Worm (Caenorhabditis elegans) whole organism, L4 larva: Measurements from ENCODE around the gene acdh-12.

Experiments used
- F49E8.2 ChIP-seq: sonication (generic microtip); optimal IDR thresholded peaks from 2 replicates; lab custom pipeline; 2016; ENCODE audit warnings: missing compliant biosample characterization, mild to moderate bottlenecking, missing genetic modification characterization, borderline replicate concordance
- T20F7.1 ChIP-seq: fragments of 200-800 bp; sonication (Bioruptor generic); optimal IDR thresholded peaks from 2 replicates; lab custom pipeline; 2018; ENCODE audit warnings: mild to moderate bottlenecking, missing genetic modification characterization, missing compliant biosample characterization
- T26A8.4 ChIP-seq: fragments of 200-800 bp; sonication (Bioruptor generic); IDR thresholded peaks from 2 replicates; pipeline ENCODE4 v1.3.6; 2022; ENCODE audit warnings: missing genetic modification characterization, missing compliant biosample characterization
- Y105C5A.15 ChIP-seq: fragments of 200-800 bp; sonication (Bioruptor generic); IDR thresholded peaks from 2 replicates; pipeline ENCODE4 v1.3.6; 2022; ENCODE audit warnings: missing genetic modification characterization, missing compliant biosample characterization
- Y75B8A.6 ChIP-seq: fragments of 200-800 bp; sonication (Bioruptor generic); IDR thresholded peaks from 2 replicates; pipeline ENCODE4 v1.3.6; 2022; ENCODE audit warnings: missing genetic modification reagents, missing genetic modification characterization, missing compliant biosample characterization
- ZK546.5 ChIP-seq, 2 experiments: sonication (generic microtip); optimal IDR thresholded peaks; 2 replicates each; lab custom pipeline; 2017; ENCODE audit warnings: missing biosample characterization in 2 of 2, missing genetic modification characterization in 2 of 2
- aly-2 ChIP-seq: sonication (generic microtip); optimal IDR thresholded peaks from 2 replicates; lab custom pipeline; 2018; ENCODE audit warnings: missing biosample characterization, missing genetic modification characterization
- ama-1 ChIP-seq: fragments of 150-350 bp; optimal IDR thresholded peaks from 2 replicates; lab custom pipeline; 2014; ENCODE audit warnings: inconsistent platforms, mixed read lengths
- ceh-28 ChIP-seq: fragments of 150-350 bp; optimal IDR thresholded peaks from 2 replicates; lab custom pipeline; 2014; ENCODE audit warnings: missing biosample characterization, missing genetic modification reagents, missing genetic modification characterization
- ceh-32 ChIP-seq: sonication (generic microtip); optimal IDR thresholded peaks from 2 replicates; lab custom pipeline; 2016; ENCODE audit warnings: mild to moderate bottlenecking, missing genetic modification characterization, missing compliant biosample characterization; ENCODE audit not compliant: poor library complexity
- ceh-82 ChIP-seq: sonication (generic microtip); optimal IDR thresholded peaks from 2 replicates; lab custom pipeline; 2017; ENCODE audit warnings: missing biosample characterization, missing genetic modification characterization
- daf-16 ChIP-seq, 3 experiments: sonication (generic microtip); optimal IDR thresholded peaks; 2 replicates each; lab custom pipeline; 2016 to 2017; ENCODE audit warnings: missing genetic modification characterization in 3 of 3, missing genetic modification reagents in 3 of 3, mild to moderate bottlenecking in 2 of 3, missing compliant biosample characterization in 2 of 3, missing biosample characterization in 1 of 3, moderate library complexity in 1 of 3
- daf-8 ChIP-seq: fragments of 200-800 bp; sonication (Bioruptor generic); IDR thresholded peaks from 2 replicates; pipeline ENCODE4 v1.3.6; 2022; ENCODE audit warnings: missing genetic modification characterization, missing compliant biosample characterization
- dmd-8 ChIP-seq: fragments of 200-800 bp; sonication (Bioruptor generic); IDR thresholded peaks from 2 replicates; pipeline ENCODE4 v1.3.6; 2022; ENCODE audit warnings: missing genetic modification characterization, missing compliant biosample characterization
- duxl-1 ChIP-seq: sonication (generic microtip); optimal IDR thresholded peaks from 2 replicates; lab custom pipeline; 2016; ENCODE audit warnings: mild to moderate bottlenecking, missing genetic modification characterization, moderate library complexity, missing compliant biosample characterization; ENCODE audit not compliant: poor library complexity
- egl-27 ChIP-seq: sonication (generic microtip); optimal IDR thresholded peaks from 3 replicates; lab custom pipeline; 2017; ENCODE audit warnings: missing biosample characterization, missing genetic modification reagents, missing genetic modification characterization
- gei-8 ChIP-seq: fragments of 200-800 bp; sonication (Bioruptor generic); optimal IDR thresholded peaks from 2 replicates; lab custom pipeline; 2018; ENCODE audit warnings: mild to moderate bottlenecking, missing genetic modification characterization, missing compliant biosample characterization
- hlh-11 ChIP-seq: fragments of 200-800 bp; sonication (Bioruptor generic); optimal IDR thresholded peaks from 2 replicates; lab custom pipeline; 2018; ENCODE audit warnings: mild to moderate bottlenecking, missing genetic modification characterization, missing compliant biosample characterization
- hlh-30 ChIP-seq: sonication (generic microtip); optimal IDR thresholded peaks from 2 replicates; lab custom pipeline; 2017; ENCODE audit warnings: antibody characterized with exemption, mild to moderate bottlenecking, missing genetic modification characterization, missing compliant biosample characterization; ENCODE audit not compliant: insufficient read depth
- hmg-1.1 ChIP-seq: fragments of 200-800 bp; sonication (Bioruptor generic); IDR thresholded peaks from 2 replicates; pipeline ENCODE4 v1.3.6; 2022; ENCODE audit warnings: missing genetic modification reagents, missing genetic modification characterization, missing compliant biosample characterization
- lin-29 ChIP-seq: fragments of 200-800 bp; sonication (Bioruptor generic); IDR thresholded peaks from 2 replicates; pipeline ENCODE4 v1.3.6; 2022; ENCODE audit warnings: missing genetic modification reagents, missing genetic modification characterization, missing compliant biosample characterization
- lin-38 ChIP-seq: fragments of 200-800 bp; sonication (Bioruptor generic); IDR thresholded peaks from 2 replicates; pipeline ENCODE4 v1.3.6; 2022; ENCODE audit warnings: missing genetic modification reagents, missing genetic modification characterization, missing compliant biosample characterization
- lin-39 ChIP-seq: fragments of 150-350 bp; optimal IDR thresholded peaks from 2 replicates; lab custom pipeline; 2014; ENCODE audit warnings: missing biosample characterization, missing genetic modification reagents, missing genetic modification characterization
- lir-3 ChIP-seq: sonication (generic microtip); optimal IDR thresholded peaks from 2 replicates; lab custom pipeline; 2016; ENCODE audit warnings: mild to moderate bottlenecking, missing genetic modification characterization, missing compliant biosample characterization
- lsy-2 ChIP-seq, 2 experiments: fragments of 150-350 bp in 1 of 2; sonication (generic microtip) in 1 of 2; optimal IDR thresholded peaks; 2 replicates each; lab custom pipeline; 2014 to 2017; ENCODE audit warnings: missing biosample characterization in 2 of 2, missing genetic modification characterization in 2 of 2
- mes-2 ChIP-seq: sonication (generic microtip); optimal IDR thresholded peaks from 2 replicates; lab custom pipeline; 2016; ENCODE audit warnings: missing genotype, mild to moderate bottlenecking, missing genetic modification characterization, missing compliant biosample characterization; ENCODE audit not compliant: poor library complexity, severe bottlenecking
- mxl-2 ChIP-seq: fragments of 200-800 bp; sonication (Bioruptor generic); conservative IDR thresholded peaks from 2 replicates; pipeline ENCODE4 v1.3.6; 2022; ENCODE audit warnings: missing genetic modification reagents, missing genetic modification characterization, missing compliant biosample characterization
- nhr-10 ChIP-seq: fragments of 150-350 bp; optimal IDR thresholded peaks from 2 replicates; lab custom pipeline; 2014; ENCODE audit warnings: missing biosample characterization, missing genetic modification characterization
- nhr-237 ChIP-seq: sonication (generic microtip); optimal IDR thresholded peaks from 2 replicates; lab custom pipeline; 2017; ENCODE audit warnings: missing biosample characterization, missing genetic modification characterization
- nhr-25 ChIP-seq: sonication (generic microtip); optimal IDR thresholded peaks from 2 replicates; lab custom pipeline; 2017; ENCODE audit warnings: missing genetic modification characterization, mild to moderate bottlenecking, missing compliant biosample characterization, antibody characterized with exemption, moderate library complexity, borderline replicate concordance; ENCODE audit not compliant: insufficient read depth
- nhr-41 ChIP-seq: fragments of 200-800 bp; sonication (Bioruptor generic); IDR thresholded peaks from 2 replicates; pipeline ENCODE4 v1.3.6; 2022; ENCODE audit warnings: missing genetic modification reagents, missing genetic modification characterization, missing compliant biosample characterization
- nhr-42 ChIP-seq: fragments of 200-800 bp; sonication (Bioruptor generic); IDR thresholded peaks from 2 replicates; pipeline ENCODE4 v1.3.6; 2022; ENCODE audit warnings: missing genetic modification characterization, missing compliant biosample characterization
- nhr-48 ChIP-seq: sonication (generic microtip); optimal IDR thresholded peaks from 2 replicates; lab custom pipeline; 2016; ENCODE audit warnings: mild to moderate bottlenecking, missing genetic modification characterization, missing compliant biosample characterization
- nhr-76 ChIP-seq: fragments of 150-350 bp; optimal IDR thresholded peaks from 2 replicates; lab custom pipeline; 2014; ENCODE audit warnings: missing biosample characterization, missing genetic modification characterization
- pha-4 ChIP-seq, 2 experiments: fragments of 150-350 bp in 1 of 2; fragments of 200-800 bp in 1 of 2; sonication (Bioruptor generic) in 1 of 2; IDR thresholded peaks in 1 of 2; optimal IDR thresholded peaks in 1 of 2; 2 replicates each; pipeline versions ENCODE4 v1.3.6 to Lab custom; 2014 to 2022; ENCODE audit warnings: missing genetic modification characterization in 2 of 2, missing genetic modification reagents in 2 of 2, missing biosample characterization in 1 of 2, missing compliant biosample characterization in 1 of 2
- php-3 ChIP-seq: fragments of 200-800 bp; sonication (Bioruptor generic); IDR thresholded peaks from 2 replicates; pipeline ENCODE4 v1.3.6; 2022; ENCODE audit warnings: missing genetic modification reagents, missing genetic modification characterization, missing compliant biosample characterization
- set-16 ChIP-seq: fragments of 200-800 bp; sonication (Bioruptor generic); IDR thresholded peaks from 2 replicates; pipeline ENCODE4 v1.3.6; 2022; ENCODE audit warnings: missing genetic modification reagents, missing genetic modification characterization, missing compliant biosample characterization
- spr-1 ChIP-seq: sonication (generic microtip); optimal IDR thresholded peaks from 2 replicates; lab custom pipeline; 2016; ENCODE audit warnings: mild to moderate bottlenecking, missing genetic modification characterization, missing compliant biosample characterization
- tag-97 ChIP-seq: fragments of 200-800 bp; sonication (Bioruptor generic); IDR thresholded peaks from 2 replicates; pipeline ENCODE4 v1.3.6; 2022; ENCODE audit warnings: missing genetic modification characterization, missing compliant biosample characterization
- tra-1 ChIP-seq: fragments of 200-800 bp; sonication (Bioruptor generic); IDR thresholded peaks from 2 replicates; pipeline ENCODE4 v1.3.6; 2022; ENCODE audit warnings: missing genetic modification reagents, missing genetic modification characterization, missing compliant biosample characterization
- unc-39 ChIP-seq: sonication (generic microtip); optimal IDR thresholded peaks from 2 replicates; lab custom pipeline; 2017; ENCODE audit warnings: missing biosample characterization, missing genetic modification characterization
- unc-62 ChIP-seq, 3 experiments: fragments of 150-350 bp in 1 of 3; sonication (generic microtip); optimal IDR thresholded peaks in 2 of 3; peaks in 1 of 3; 1 replicate in 1 of 3; 2 replicates in 2 of 3; lab custom pipeline; 2014 to 2017; ENCODE audit warnings: missing biosample characterization in 3 of 3, missing genetic modification characterization in 3 of 3, missing genetic modification reagents in 3 of 3, missing genotype in 1 of 3
- zag-1 ChIP-seq: fragments of 150-350 bp; optimal IDR thresholded peaks from 2 replicates; lab custom pipeline; 2014; ENCODE audit warnings: missing biosample characterization, missing genetic modification characterization
- zip-11 ChIP-seq: fragments of 200-800 bp; sonication (Bioruptor generic); IDR thresholded peaks from 2 replicates; pipeline ENCODE4 v1.3.6; 2022; ENCODE audit warnings: missing genetic modification characterization, missing compliant biosample characterization
- ztf-11 ChIP-seq: fragments of 150-350 bp; optimal IDR thresholded peaks from 2 replicates; lab custom pipeline; 2014; ENCODE audit warnings: missing biosample characterization, missing genetic modification characterization
- ztf-7 ChIP-seq: fragments of 150-350 bp; optimal IDR thresholded peaks from 2 replicates; lab custom pipeline; 2014; ENCODE audit warnings: missing biosample characterization, missing genetic modification characterization

Gene acdh-12

DNA sequence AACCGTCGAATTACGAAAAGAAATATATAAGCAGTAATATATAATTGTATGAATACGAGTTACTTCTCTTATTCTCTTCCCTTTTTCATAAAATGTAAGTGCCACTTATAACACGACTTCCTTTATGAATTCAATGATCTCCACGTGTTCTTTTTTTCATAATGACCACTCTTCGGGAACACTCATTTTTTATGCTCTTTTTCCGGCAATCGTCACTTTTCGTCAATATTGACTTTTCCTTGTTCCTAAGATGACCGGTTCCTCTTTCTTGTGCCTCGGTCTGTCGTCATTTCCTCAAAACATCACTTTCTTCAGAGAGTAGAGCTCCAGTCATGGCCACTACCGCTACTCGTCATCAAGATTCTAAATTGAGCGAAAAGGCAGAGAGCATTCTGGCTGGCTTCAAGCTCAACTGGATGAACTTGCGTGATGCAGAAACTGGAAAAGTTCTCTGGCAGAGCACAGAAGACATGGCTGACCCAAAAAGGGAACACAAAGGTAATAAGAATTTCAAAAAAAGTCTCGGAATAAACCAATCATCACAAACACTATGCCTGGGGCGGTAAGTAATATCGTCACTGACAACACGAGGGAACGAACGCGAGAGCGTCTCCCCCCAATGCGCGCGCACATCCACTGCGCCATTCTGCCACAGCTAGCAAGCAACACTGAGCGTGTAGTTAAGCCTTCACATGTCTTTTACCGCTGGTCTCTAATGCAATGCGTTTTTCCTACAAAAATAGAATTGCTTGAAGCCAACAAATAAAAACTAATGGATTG, 11.8 kb downstream of the acdh-12 start, which contains the start of gene pdl-1 (continued):
- TF ChIP-seq daf-8 (GFP tag; lab: Robert Waterston, UW) (peak; percentile 24; the same call in 1 of the 2 replicates), ceh-32 (tag; lab: Kevin White, UChicago) (peak; percentile 51), nhr-25 (tag; lab: Kevin White, UChicago) (peak; percentile 15), ama-1 (lab: Kevin White, UChicago) (no peak), aly-2 (no peak), ceh-82 (no peak), nhr-237 (tag; lab: Kevin White, UChicago) (no peak), nhr-42 (GFP tag; lab: Robert Waterston, UW) (peak; percentile 69; the same call in 1 of the 2 replicates), gei-8 (GFP tag; lab: Kevin White, UChicago) (peak; percentile 91), lir-3 (tag; lab: Kevin White, UChicago) (peak; percentile 94), Y75B8A.6 (GFP tag; lab: Robert Waterston, UW) (peak; percentile 86), pha-4 (GFP tag; IDR thresholded peaks at IDR 0.05; lab: Robert Waterston, UW) (peak; percentile 96), pha-4 (tag; optimal IDR thresholded peaks at IDR 0.05; lab: Kevin White, UChicago) (peak; percentile 58), lin-39 (tag; lab: Kevin White, UChicago) (no peak), lin-38 (GFP tag; lab: Robert Waterston, UW) (peak; percentile 87), ZK546.5 (tag; optimal IDR thresholded peaks at IDR 0.05; lab: Kevin White, UChicago) (no peak), hmg-1.1 (GFP tag; lab: Robert Waterston, UW) (peak; percentile 95), hlh-11 (tag; lab: Kevin White, UChicago) (peak; percentile 60), ztf-7 (tag; lab: Kevin White, UChicago) (peak; percentile 40), mxl-2 (GFP tag; lab: Robert Waterston, UW) (no peak; the same call in 1 of the 2 replicates), nhr-76 (tag; lab: Kevin White, UChicago) (no peak), F49E8.2 (tag; lab: Kevin White, UChicago) (peak; percentile 76), unc-39 (tag; lab: Kevin White, UChicago) (no peak), mes-2 (tag; lab: Kevin White, UChicago) (peak; percentile 86), Y105C5A.15 (0 out of 2 replicates have a peak, but pooled peaks have one; percentile 68), egl-27 (no peak), zip-11 (GFP tag; lab: Robert Waterston, UW) (peak; percentile 55; the same call in 1 of the 2 replicates), unc-62 (GFP tag; optimal IDR thresholded peaks at IDR 0.05 in 1 of 2; lab: Kevin White, UChicago) (peak in 1 of 2 experiments; percentile 89), unc-62 (tag; optimal IDR thresholded peaks at IDR 0.05; lab: Kevin White, UChicago) (peak; percentile 11), ztf-11 (tag; lab: Kevin White, UChicago) (no peak), hlh-30 (tag; lab: Kevin White, UChicago) (peak; percentile 58), duxl-1 (tag; lab: Kevin White, UChicago) (peak; percentile 83), zag-1 (no peak), T20F7.1 (GFP tag; lab: Kevin White, UChicago) (peak; percentile 67), ceh-28 (tag; lab: Kevin White, UChicago) (no peak), tra-1 (GFP tag; lab: Robert Waterston, UW) (peak; percentile 82), lin-29 (peak; percentile 70), lsy-2 (tag; optimal IDR thresholded peaks at IDR 0.05; lab: Kevin White, UChicago) (peak in 1 of 2 experiments; percentile 72), T26A8.4 (GFP tag; lab: Robert Waterston, UW) (peak; percentile 93), set-16 (GFP tag; lab: Robert Waterston, UW) (peak; percentile 54; the same call in 1 of the 2 replicates), spr-1 (peak; percentile 78), nhr-41 (GFP tag; lab: Robert Waterston, UW) (peak; percentile 86), nhr-10 (tag; lab: Kevin White, UChicago) (no peak), dmd-8 (GFP tag; lab: Robert Waterston, UW) (peak; percentile 97), nhr-48 (tag; lab: Kevin White, UChicago) (peak; percentile 76), daf-16 (GFP tag; optimal IDR thresholded peaks at IDR 0.05; lab: Kevin White, UChicago) (peak; percentile 70 to 93), daf-16 (tag; optimal IDR thresholded peaks at IDR 0.05; lab: Kevin White, UChicago) (peak; percentile 81), php-3 (peak; percentile 80), tag-97 (no peak)
